Fruit fly (Drosophila melanogaster): ENCODE data around the gene CG31642.

Gene CG31642

DNA sequence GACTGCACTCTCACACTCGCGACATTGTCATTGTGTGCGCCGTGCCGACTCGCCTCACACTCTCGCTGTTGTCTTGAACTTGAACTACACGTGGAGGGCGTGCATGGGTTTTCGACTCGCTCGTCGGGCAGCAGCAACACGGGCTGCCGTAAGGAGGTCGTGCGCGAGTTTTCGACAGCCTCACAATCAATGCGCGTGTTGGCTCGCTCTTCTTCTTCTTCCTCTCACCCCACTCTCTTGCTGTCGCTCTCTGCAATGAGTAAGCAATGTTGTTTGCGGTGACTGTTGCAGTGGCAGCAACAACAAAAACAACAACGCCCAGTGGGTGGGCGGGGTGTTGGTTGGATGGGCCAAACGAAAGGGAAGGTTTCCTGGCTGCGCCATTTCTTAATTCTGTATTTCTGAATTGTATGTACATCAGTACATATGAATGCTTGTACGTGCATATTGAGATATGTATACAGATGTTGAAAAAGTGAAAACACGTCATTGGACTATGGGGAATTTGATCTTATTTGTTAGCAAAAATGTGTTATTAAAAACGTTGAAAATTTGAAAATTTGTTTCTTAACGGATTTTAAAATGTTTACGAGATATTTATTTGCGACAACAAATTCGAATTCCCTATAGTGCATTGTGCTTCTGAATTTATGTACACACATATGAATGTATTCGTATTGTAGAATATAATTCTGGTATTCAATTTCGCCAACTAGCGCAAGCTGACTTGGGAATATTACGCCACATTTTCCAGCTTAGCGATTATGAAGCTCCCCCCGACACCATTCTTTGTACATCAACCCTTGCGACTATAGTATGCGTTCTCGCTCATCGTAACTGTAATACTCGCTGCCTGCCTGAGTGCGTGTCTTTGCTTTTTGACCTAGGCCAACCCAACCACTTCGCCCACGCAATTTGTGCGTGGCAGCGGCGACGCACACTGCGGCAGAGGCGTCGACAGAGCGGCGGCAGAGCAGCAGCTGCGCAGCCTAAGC, 29.6 kb upstream of the CG31642 start (continued):
- TF ChIP-seq ttk (GFP tag; IDR thresholded peaks at IDR 0.05) (peak; percentile 18; the same call in 1 of the 2 replicates), ara (GFP tag; IDR thresholded peaks at IDR 0.05) (peak; percentile 57), CG16813 (GFP tag; IDR thresholded peaks at IDR 0.05; ENCODE audit: partially characterized antibody) (peak; percentile 44; the same call in 1 of the 3 replicates), CG7372 (GFP tag; IDR thresholded peaks at IDR 0.05) (no peak), ftz-f1 (GFP tag; optimal IDR thresholded peaks at IDR 0.05) (peak; percentile 99), hkb (optimal IDR thresholded peaks at IDR 0.05) (no peak), hkb (GFP tag; IDR thresholded peaks at IDR 0.05) (0 out of 2 replicates have a peak, but pooled peaks have one; percentile 11), ato (GFP tag; IDR thresholded peaks at IDR 0.05; ENCODE audit: partially characterized antibody) (peak; percentile 47; the same call in 1 of the 2 replicates), bbx (GFP tag; IDR thresholded peaks at IDR 0.05; ENCODE audit: partially characterized antibody) (peak; percentile 71), HLH4C (GFP tag; IDR thresholded peaks at IDR 0.05; ENCODE audit: partially characterized antibody) (peak; percentile 44; the same call in 1 of the 3 replicates), Bgb (GFP tag; IDR thresholded peaks at IDR 0.05; ENCODE audit: partially characterized antibody) (peak; percentile 75), CG13287 (GFP tag; IDR thresholded peaks at IDR 0.05; ENCODE audit: partially characterized antibody) (peak; percentile 64; the same call in 1 of the 2 replicates), H15 (GFP tag; IDR thresholded peaks at IDR 0.05) (no peak), sc (optimal IDR thresholded peaks at IDR 0.05) (no peak), sc (GFP tag; optimal IDR thresholded peaks at IDR 0.05) (peak; percentile 25), Bteb2 (GFP tag; optimal IDR thresholded peaks at IDR 0.05) (peak; percentile 19), CG1529 (GFP tag; optimal IDR thresholded peaks at IDR 0.05) (no peak), ap (GFP tag; IDR thresholded peaks at IDR 0.05) (no peak), CG7987 (GFP tag; optimal IDR thresholded peaks at IDR 0.05) (peak; percentile 95), CG6765 (GFP tag; optimal IDR thresholded peaks at IDR 0.05) (peak; percentile 38), CG2116 (GFP tag; optimal IDR thresholded peaks at IDR 0.05) (no peak), CG2678 (tag; optimal IDR thresholded peaks at IDR 0.05) (peak; percentile 30), CG13123 (GFP tag; optimal IDR thresholded peaks at IDR 0.05) (no peak), aop (GFP tag; IDR thresholded peaks at IDR 0.05) (no peak), CG5245 (GFP tag; optimal IDR thresholded peaks at IDR 0.05) (no peak), CG11560 (tag; IDR thresholded peaks at IDR 0.05) (no peak), CG15696 (tag; optimal IDR thresholded peaks at IDR 0.05) (peak; percentile 1), PHDP (tag; optimal IDR thresholded peaks at IDR 0.05) (peak; percentile 50), Drgx (GFP tag; IDR thresholded peaks at IDR 0.05) (peak; percentile 34; the same call in 1 of the 2 replicates), slou (GFP tag; optimal IDR thresholded peaks at IDR 0.05) (no peak), Taf1 (GFP tag; IDR thresholded peaks at IDR 0.05) (no peak), lola (GFP tag; optimal IDR thresholded peaks at IDR 0.05) (peak in 1 of 3 experiments; percentile 2), MESR4 (GFP tag; optimal IDR thresholded peaks at IDR 0.05) (no peak), bigmax (GFP tag; optimal IDR thresholded peaks at IDR 0.05) (no peak), kah (GFP tag; optimal IDR thresholded peaks at IDR 0.05) (peak; percentile 47), CG12391 (tag; optimal IDR thresholded peaks at IDR 0.05) (peak; percentile 35), Tbp (GFP tag; optimal IDR thresholded peaks at IDR 0.05) (no peak), repo (GFP tag; optimal IDR thresholded peaks at IDR 0.05) (peak; percentile 40), tx (GFP tag; optimal IDR thresholded peaks at IDR 0.05) (no peak), CG33557 (GFP tag; optimal IDR thresholded peaks at IDR 0.05) (peak; percentile 50), CG4707 (GFP tag; optimal IDR thresholded peaks at IDR 0.05) (peak; percentile 67), Rfx (GFP tag; IDR thresholded peaks at IDR 0.05) (no peak), pho (GFP tag; optimal IDR thresholded peaks at IDR 0.05) (peak; percentile 8), Rx (GFP tag; IDR thresholded peaks at IDR 0.05) (no peak), NfI (GFP tag; optimal IDR thresholded peaks at IDR 0.05) (peak; percentile 46), Neu2 (GFP tag; optimal IDR thresholded peaks at IDR 0.05; ENCODE audit: borderline replicate concordance) (no peak), sd (tag; optimal IDR thresholded peaks at IDR 0.05) (peak; percentile 87)

Measured in whole organism, embryonic.